Worm (Caenorhabditis elegans): ENCODE results near the gene ugt-10.

Gene ugt-10

DNA sequence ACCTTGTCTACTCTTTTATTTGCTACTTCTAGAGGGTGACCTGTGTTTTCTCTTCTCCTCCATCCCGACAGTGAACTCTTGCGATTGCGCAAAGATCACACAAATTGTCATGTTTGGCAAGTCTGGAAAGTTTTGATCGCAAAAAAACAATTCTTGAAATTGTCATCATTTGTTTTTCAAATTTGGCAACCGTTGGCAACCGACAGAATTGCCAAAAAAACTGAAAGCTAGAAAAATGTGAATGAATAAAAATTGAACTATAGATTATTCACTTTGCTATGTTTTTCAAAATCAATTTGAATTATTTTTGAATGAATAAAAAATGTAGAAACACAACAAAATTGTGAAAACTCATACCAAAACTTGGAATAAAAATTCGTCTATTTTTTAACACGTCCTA is 4.9 kb downstream of the ugt-10 start, which contains the start of gene ugt-11:
Gene ugt-11, minus strand, starts transcription at position 101 of the 400 bp plus-strand sequence.
- TF ChIP-seq tbx-11 (GFP tag; IDR thresholded peaks at IDR 0.05) (no peak), aly-1 (tag; optimal IDR thresholded peaks at IDR 0.05) (no peak), scrt-1 (GFP tag; IDR thresholded peaks at IDR 0.05) (no peak), flt-1 (GFP tag; IDR thresholded peaks at IDR 0.05) (no peak), tbx-37 (GFP tag; conservative IDR thresholded peaks at IDR 0.05) (no peak), ceh-36 (tag; optimal IDR thresholded peaks at IDR 0.05) (no peak), pes-1 (GFP tag; IDR thresholded peaks at IDR 0.05) (no peak), hnd-1 (tag; optimal IDR thresholded peaks at IDR 0.05) (no peak), hmbx-1 (tag; optimal IDR thresholded peaks at IDR 0.05) (no peak), tra-4 (tag; optimal IDR thresholded peaks at IDR 0.05) (no peak), ama-1 (optimal IDR thresholded peaks at IDR 0.05) (no peak), sea-1 (GFP tag; conservative IDR thresholded peaks at IDR 0.05) (no peak), ceh-13 (GFP tag; optimal IDR thresholded peaks at IDR 0.05) (no peak), F13C5.2 (tag; optimal IDR thresholded peaks at IDR 0.05) (no peak), hmg-4 (GFP tag; optimal IDR thresholded peaks at IDR 0.05) (no peak)

DNA sequence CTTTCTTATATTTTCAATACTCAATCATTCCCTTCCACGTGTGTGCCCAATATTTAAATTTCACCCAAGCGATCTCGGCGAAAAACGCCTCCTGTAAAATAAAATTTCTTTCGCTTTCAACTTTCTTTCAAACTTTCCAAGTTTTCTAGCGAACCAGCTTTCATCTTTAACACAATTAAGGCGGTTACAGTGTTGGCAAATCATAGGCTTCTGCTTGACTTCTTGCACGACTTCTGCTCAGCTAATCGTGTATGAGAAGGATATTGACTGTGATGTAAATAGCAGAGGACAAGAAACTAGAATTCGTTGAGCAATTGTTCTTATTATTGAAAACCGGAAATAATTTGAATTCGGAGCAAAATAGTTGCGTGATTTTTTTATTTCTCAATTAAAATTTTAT is 8.6 kb downstream of the ugt-10 start:
- TF ChIP-seq pes-1 (GFP tag; IDR thresholded peaks at IDR 0.05), result no peak
- TF ChIP-seq tbx-37 (GFP tag; conservative IDR thresholded peaks at IDR 0.05), result no peak
- no peak for TF ChIP-seq aly-1 (tag; optimal IDR thresholded peaks at IDR 0.05)
- no peak for TF ChIP-seq ets-7 (tag; optimal IDR thresholded peaks at IDR 0.05)
- TF ChIP-seq ama-1 (optimal IDR thresholded peaks at IDR 0.05), result no peak
- no peak for TF ChIP-seq hmg-4 (GFP tag; optimal IDR thresholded peaks at IDR 0.05)
- no peak for TF ChIP-seq tra-4 (tag; optimal IDR thresholded peaks at IDR 0.05)
- TF ChIP-seq F13C5.2 (tag; optimal IDR thresholded peaks at IDR 0.05), result no peak
- no peak for TF ChIP-seq hmbx-1 (tag; optimal IDR thresholded peaks at IDR 0.05)
- TF ChIP-seq sea-1 (GFP tag; conservative IDR thresholded peaks at IDR 0.05), result no peak
- no peak for TF ChIP-seq ceh-13 (GFP tag; optimal IDR thresholded peaks at IDR 0.05)

DNA sequence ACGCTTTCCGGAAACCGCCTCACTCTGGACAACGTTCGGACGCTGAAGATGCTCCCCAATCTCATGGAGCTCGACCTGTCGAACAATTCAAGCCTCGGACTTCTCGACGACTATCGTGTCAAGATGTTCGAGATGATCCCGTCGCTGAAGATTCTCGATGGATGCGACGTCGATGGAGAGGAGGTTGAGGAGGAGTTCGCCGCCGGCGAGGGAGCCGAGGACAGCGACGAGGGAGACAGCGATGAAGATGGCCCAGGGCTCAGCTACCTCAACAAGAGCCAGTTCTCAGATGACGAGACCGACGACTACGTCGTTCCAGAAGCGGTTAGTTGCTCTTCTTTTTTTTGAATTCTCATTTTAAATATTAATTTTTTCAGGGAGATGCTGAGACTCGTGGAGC is 9.1 kb downstream of the ugt-10 start:
- TF ChIP-seq tra-4 (tag; optimal IDR thresholded peaks at IDR 0.05) (no peak), pes-1 (GFP tag; IDR thresholded peaks at IDR 0.05) (no peak), F13C5.2 (tag; optimal IDR thresholded peaks at IDR 0.05) (no peak), tbx-11 (GFP tag; IDR thresholded peaks at IDR 0.05) (no peak), hmbx-1 (tag; optimal IDR thresholded peaks at IDR 0.05) (no peak), ets-7 (tag; optimal IDR thresholded peaks at IDR 0.05) (no peak)

DNA sequence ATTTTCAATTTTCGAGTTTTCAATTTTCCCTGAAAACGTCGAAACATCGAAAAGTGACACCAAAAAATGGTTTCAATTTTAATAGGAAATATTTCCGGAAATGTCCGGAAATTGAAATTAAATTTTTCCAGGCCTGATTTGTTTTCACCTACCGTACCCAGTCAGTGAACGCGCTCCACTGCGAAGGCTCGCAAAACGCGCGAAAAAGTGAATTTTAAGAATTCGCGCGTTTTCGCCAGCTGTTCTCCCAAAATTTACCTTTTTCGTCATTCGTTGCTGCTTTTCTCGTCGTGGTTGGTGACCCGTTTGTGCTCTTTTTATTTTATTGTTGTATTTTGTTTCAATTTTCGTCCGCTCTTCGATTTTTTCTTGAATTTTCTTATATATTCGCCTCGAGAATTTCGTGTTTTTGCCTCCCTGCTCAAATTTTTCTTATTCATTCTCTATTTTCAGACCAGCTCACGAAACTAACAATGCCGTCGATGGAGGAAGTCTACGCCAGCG is 9.9 kb downstream of the ugt-10 start, which contains the start of gene T19H12.2:
Gene T19H12.2, plus strand, starts transcription at position 454 of the 504 bp plus-strand sequence.
- TF ChIP-seq hnd-1 (tag; optimal IDR thresholded peaks at IDR 0.05), result no peak
- no peak for TF ChIP-seq tbx-37 (GFP tag; conservative IDR thresholded peaks at IDR 0.05)
- no peak for TF ChIP-seq ets-7 (tag; optimal IDR thresholded peaks at IDR 0.05)
- TF ChIP-seq F13C5.2 (tag; optimal IDR thresholded peaks at IDR 0.05), result no peak
- TF ChIP-seq ceh-13 (GFP tag; optimal IDR thresholded peaks at IDR 0.05), result no peak
- TF ChIP-seq hmbx-1 (tag; optimal IDR thresholded peaks at IDR 0.05), result no peak
- TF ChIP-seq scrt-1 (GFP tag; IDR thresholded peaks at IDR 0.05), result no peak
- TF ChIP-seq tra-4 (tag; optimal IDR thresholded peaks at IDR 0.05), result no peak
- no peak for TF ChIP-seq ceh-36 (tag; optimal IDR thresholded peaks at IDR 0.05)
- no peak for TF ChIP-seq tbx-11 (GFP tag; IDR thresholded peaks at IDR 0.05)
- TF ChIP-seq B0310.2 (tag; optimal IDR thresholded peaks at IDR 0.05), result no peak
- no peak for TF ChIP-seq sea-1 (GFP tag; conservative IDR thresholded peaks at IDR 0.05)
- TF ChIP-seq hmg-4 (GFP tag; optimal IDR thresholded peaks at IDR 0.05), result no peak
- TF ChIP-seq ama-1 (optimal IDR thresholded peaks at IDR 0.05), result no peak

DNA sequence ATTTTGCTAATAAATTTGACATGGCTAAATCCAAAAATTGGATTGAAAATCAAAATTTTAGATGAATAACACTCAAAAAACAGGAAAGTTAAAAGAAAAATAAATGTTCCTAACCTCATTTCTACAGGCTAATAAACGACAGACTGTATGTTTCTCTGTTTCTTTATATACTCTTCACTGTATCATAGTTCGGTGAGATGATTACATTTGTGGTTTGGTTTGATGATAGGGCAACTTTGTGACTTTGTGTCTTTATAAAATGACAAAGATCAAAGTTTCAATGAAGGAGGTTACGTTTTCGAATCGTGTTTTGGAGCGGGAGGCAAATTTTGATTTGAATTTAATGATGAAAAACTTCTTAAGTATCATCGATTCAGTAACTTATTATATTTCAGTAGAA is 10.4 kb downstream of the ugt-10 start, which contains the start of gene ugt-12:
Gene ugt-12, minus strand, starts transcription at position 153 of the 400 bp plus-strand sequence.
- TF ChIP-seq B0310.2 (tag; optimal IDR thresholded peaks at IDR 0.05) (no peak), F13C5.2 (tag; optimal IDR thresholded peaks at IDR 0.05) (no peak), tbx-11 (GFP tag; IDR thresholded peaks at IDR 0.05) (no peak), tra-4 (tag; optimal IDR thresholded peaks at IDR 0.05) (no peak), scrt-1 (GFP tag; IDR thresholded peaks at IDR 0.05) (no peak), ets-7 (tag; optimal IDR thresholded peaks at IDR 0.05) (no peak), sea-1 (GFP tag; conservative IDR thresholded peaks at IDR 0.05) (no peak), tbx-37 (GFP tag; conservative IDR thresholded peaks at IDR 0.05) (no peak), hmg-4 (GFP tag; optimal IDR thresholded peaks at IDR 0.05) (no peak), pes-1 (GFP tag; IDR thresholded peaks at IDR 0.05) (no peak), hnd-1 (tag; optimal IDR thresholded peaks at IDR 0.05) (no peak), ceh-36 (tag; optimal IDR thresholded peaks at IDR 0.05) (no peak), ama-1 (optimal IDR thresholded peaks at IDR 0.05) (no peak), ceh-13 (GFP tag; optimal IDR thresholded peaks at IDR 0.05) (no peak)

DNA sequence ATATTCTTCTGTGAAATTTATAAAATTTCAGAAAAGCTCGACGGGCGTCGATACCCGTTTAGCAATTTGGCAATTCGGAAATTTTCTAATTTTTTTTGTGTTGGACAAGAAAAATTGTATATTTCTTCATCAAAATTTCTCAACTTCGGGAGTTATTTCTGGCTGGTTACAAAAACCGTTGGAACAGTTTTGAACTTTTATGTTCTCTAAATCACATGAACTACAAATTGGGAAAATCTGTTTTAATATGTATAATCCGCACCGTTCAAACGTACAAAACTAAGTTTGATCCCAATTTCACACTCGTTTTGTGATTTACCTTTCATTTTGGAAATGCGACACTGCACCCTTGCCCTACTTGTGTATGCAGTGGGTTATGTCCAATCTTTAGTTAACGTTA is 14.5 kb downstream of the ugt-10 start, which contains the start of gene T19H12.3:
Gene T19H12.3, plus strand, starts transcription at position 301 of the 400 bp plus-strand sequence.
- TF ChIP-seq ceh-13 (GFP tag; optimal IDR thresholded peaks at IDR 0.05) (no peak), hmg-4 (GFP tag; optimal IDR thresholded peaks at IDR 0.05) (no peak)

DNA sequence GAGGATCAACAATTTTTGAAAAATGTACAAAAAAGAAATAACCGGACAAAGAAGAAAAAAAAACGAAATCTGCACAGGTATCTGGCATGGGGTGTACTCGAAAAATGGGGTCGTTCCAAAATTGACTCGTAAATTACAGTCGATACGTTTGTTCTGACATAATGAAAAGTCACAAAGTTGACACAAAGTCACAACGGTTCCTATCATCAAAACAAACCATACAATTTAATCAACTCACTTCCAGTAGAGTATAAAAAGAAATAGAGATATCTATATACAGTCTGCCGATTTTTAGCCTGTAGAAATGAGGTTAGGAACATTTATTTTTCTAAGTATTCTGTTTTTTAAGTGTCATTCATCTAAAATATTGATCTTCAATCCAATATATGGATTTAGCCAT is 15.4 kb downstream of the ugt-10 start, which contains the start of gene T19H12.12:
Gene T19H12.12, plus strand, starts transcription at position 301 of the 400 bp plus-strand sequence.
- no peak for TF ChIP-seq B0310.2 (tag; optimal IDR thresholded peaks at IDR 0.05)
- no peak for TF ChIP-seq tra-4 (tag; optimal IDR thresholded peaks at IDR 0.05)
- TF ChIP-seq hnd-1 (tag; optimal IDR thresholded peaks at IDR 0.05), result no peak
- TF ChIP-seq sea-1 (GFP tag; conservative IDR thresholded peaks at IDR 0.05), result no peak
- no peak for TF ChIP-seq tbx-37 (GFP tag; conservative IDR thresholded peaks at IDR 0.05)
- TF ChIP-seq hmg-4 (GFP tag; optimal IDR thresholded peaks at IDR 0.05), result no peak
- no peak for TF ChIP-seq ceh-36 (tag; optimal IDR thresholded peaks at IDR 0.05)
- TF ChIP-seq ama-1 (optimal IDR thresholded peaks at IDR 0.05), result no peak
- TF ChIP-seq ceh-13 (GFP tag; optimal IDR thresholded peaks at IDR 0.05), result no peak
- TF ChIP-seq hmbx-1 (tag; optimal IDR thresholded peaks at IDR 0.05), result no peak
- TF ChIP-seq ets-7 (tag; optimal IDR thresholded peaks at IDR 0.05), result no peak
- no peak for TF ChIP-seq flt-1 (GFP tag; IDR thresholded peaks at IDR 0.05)
- no peak for TF ChIP-seq aly-1 (tag; optimal IDR thresholded peaks at IDR 0.05)
- TF ChIP-seq F13C5.2 (tag; optimal IDR thresholded peaks at IDR 0.05), result no peak
- no peak for TF ChIP-seq pes-1 (GFP tag; IDR thresholded peaks at IDR 0.05)
- TF ChIP-seq tbx-11 (GFP tag; IDR thresholded peaks at IDR 0.05), result no peak
- TF ChIP-seq scrt-1 (GFP tag; IDR thresholded peaks at IDR 0.05), result no peak
